Worm (Caenorhabditis elegans): ENCODE measurements around the gene algn-12.

- TF ChIP-seq pqm-1 (tag; optimal IDR thresholded peaks at IDR 0.05) = no peak
- no peak for TF ChIP-seq elt-2 (tag; optimal IDR thresholded peaks at IDR 0.05)
- no peak for TF ChIP-seq ceh-6 (GFP tag; optimal IDR thresholded peaks at IDR 0.05)
- TF ChIP-seq ama-1 (optimal IDR thresholded peaks at IDR 0.05) = no peak
- TF ChIP-seq nhr-232 (tag; optimal IDR thresholded peaks at IDR 0.05) = no peak
- TF ChIP-seq ceh-9 (tag; optimal IDR thresholded peaks at IDR 0.05) = no peak
- no peak for TF ChIP-seq gmeb-2 (tag; optimal IDR thresholded peaks at IDR 0.05)
- TF ChIP-seq fkh-10 (GFP tag; optimal IDR thresholded peaks at IDR 0.05) = no peak
- TF ChIP-seq unc-3 (GFP tag; conservative IDR thresholded peaks at IDR 0.05) = no peak
- no peak for TF ChIP-seq unc-3 (tag; optimal IDR thresholded peaks at IDR 0.05)
- TF ChIP-seq K02D7.2 (tag; optimal IDR thresholded peaks at IDR 0.05) = no peak
- TF ChIP-seq pag-3 (tag; optimal IDR thresholded peaks at IDR 0.05; ENCODE audit: borderline replicate concordance) = no peak
Measured at ce11 chrV:8046706-8047105, 11.8 kb downstream of the algn-12 start, which contains the start of gene ZC513.3.
